Fruit fly (Drosophila melanogaster) Kc167 (cell line): Measurements from ENCODE around the gene trh.

Experiments used
- Myc ChIP-seq: fragments of >200 bp; optimal IDR thresholded peaks from 2 replicates; lab custom pipeline; 2017; ENCODE audit warnings: missing external identifiers
- Sin3A ChIP-seq: fragments of >200 bp; optimal IDR thresholded peaks from 2 replicates; lab custom pipeline; 2018; ENCODE audit warnings: missing external identifiers
- h ChIP-seq: fragments of >200 bp; optimal IDR thresholded peaks from 3 replicates; lab custom pipeline; 2018; ENCODE audit warnings: missing external identifiers
- insv ChIP-seq: fragments of >200 bp; optimal IDR thresholded peaks from 3 replicates; lab custom pipeline; 2018; ENCODE audit warnings: missing external identifiers
- psq ChIP-seq: fragments of >200 bp; optimal IDR thresholded peaks from 2 replicates; lab custom pipeline; 2017; ENCODE audit warnings: missing external identifiers
- ttk ChIP-seq: sonication (Bioruptor generic); optimal IDR thresholded peaks from 2 replicates; lab custom pipeline; 2017; ENCODE audit warnings: missing external identifiers

The trh gene

dm6 chr3L:366337-366736 lies 26.1 kb downstream of the trh start, which contains the start of gene CG13884:
Gene CG13884 (minus strand): TSS chr3L:366437.
- TF ChIP-seq Myc (lab: Kevin White, UChicago) (no peak), ttk (lab: Kevin White, UChicago) (no peak), Sin3A (lab: Kevin White, UChicago) (no peak), h (lab: Kevin White, UChicago) (no peak), psq (no peak), insv (lab: Kevin White, UChicago) (no peak)

dm6 chr3L:361201-361600 lies 31.2 kb downstream of the trh start, which contains the start of the genes Cdc5 and CG1233:
Gene Cdc5 (minus strand): TSS chr3L:361383.
Gene CG1233 (plus strand): TSS chr3L:361472.
- TF ChIP-seq ttk (lab: Kevin White, UChicago) (no peak), psq (no peak)

- TF ChIP-seq h (lab: Kevin White, UChicago), result no peak
- TF ChIP-seq Myc (lab: Kevin White, UChicago), result no peak
- no peak for TF ChIP-seq psq
- no peak for TF ChIP-seq insv (lab: Kevin White, UChicago)
- TF ChIP-seq Sin3A (lab: Kevin White, UChicago), result no peak
- TF ChIP-seq ttk (lab: Kevin White, UChicago), result no peak
Observed at dm6 chr3L:357681-358080, 34.8 kb downstream of the trh start, which contains the start of gene Roc1b. Gene Roc1b (plus strand): TSS chr3L:357981.

- TF ChIP-seq psq (no peak), Myc (lab: Kevin White, UChicago) (no peak), insv (lab: Kevin White, UChicago) (no peak), h (lab: Kevin White, UChicago) (no peak), ttk (lab: Kevin White, UChicago) (no peak), Sin3A (lab: Kevin White, UChicago) (no peak)
Observed at dm6 chr3L:356016-356472, 36.4 kb downstream of the trh start, which contains the start of gene CG1231. Gene CG1231 (plus strand): TSS chr3L:356422.

- no peak for TF ChIP-seq ttk (lab: Kevin White, UChicago)
- no peak for TF ChIP-seq Sin3A (lab: Kevin White, UChicago)
- TF ChIP-seq h (lab: Kevin White, UChicago), result no peak
- no peak for TF ChIP-seq Myc (lab: Kevin White, UChicago)
- TF ChIP-seq insv (lab: Kevin White, UChicago), result no peak
- no peak for TF ChIP-seq psq
Observed at dm6 chr3L:350651-351228, 41.7 kb downstream of the trh start.

- TF ChIP-seq h (lab: Kevin White, UChicago), result no peak
- TF ChIP-seq ttk (lab: Kevin White, UChicago), result no peak
- TF ChIP-seq Myc (lab: Kevin White, UChicago), result no peak
- no peak for TF ChIP-seq Sin3A (lab: Kevin White, UChicago)
- TF ChIP-seq insv (lab: Kevin White, UChicago), result no peak
- no peak for TF ChIP-seq psq
Observed at dm6 chr3L:349751-350150, 42.7 kb downstream of the trh start.

dm6 chr3L:348406-348743 lies 44.1 kb downstream of the trh start:
- TF ChIP-seq ttk (lab: Kevin White, UChicago) (no peak), insv (lab: Kevin White, UChicago) (no peak), Myc (lab: Kevin White, UChicago) (no peak), psq (no peak), Sin3A (lab: Kevin White, UChicago) (no peak), h (lab: Kevin White, UChicago) (no peak)

dm6 chr3L:347641-348405 lies 44.6 kb downstream of the trh start:
- TF ChIP-seq psq (no peak), h (lab: Kevin White, UChicago) (no peak), insv (lab: Kevin White, UChicago) (no peak), ttk (lab: Kevin White, UChicago) (no peak)

- TF ChIP-seq insv (lab: Kevin White, UChicago) (no peak), Sin3A (lab: Kevin White, UChicago) (no peak), ttk (lab: Kevin White, UChicago) (no peak), psq (no peak), h (lab: Kevin White, UChicago) (no peak), Myc (lab: Kevin White, UChicago) (no peak)
Observed at dm6 chr3L:346656-347640, 45.5 kb downstream of the trh start, which contains the start of gene mth. Gene mth (minus strand): TSS chr3L:346957.

- no peak for TF ChIP-seq Sin3A (lab: Kevin White, UChicago)
- TF ChIP-seq ttk (lab: Kevin White, UChicago), result no peak
- TF ChIP-seq insv (lab: Kevin White, UChicago), result no peak
- TF ChIP-seq h (lab: Kevin White, UChicago), result no peak
Observed at dm6 chr3L:343316-343715, 49.1 kb downstream of the trh start.

- TF ChIP-seq h (lab: Kevin White, UChicago) (no peak), Myc (lab: Kevin White, UChicago) (no peak), insv (lab: Kevin White, UChicago) (no peak), psq (no peak), Sin3A (lab: Kevin White, UChicago) (no peak), ttk (lab: Kevin White, UChicago) (no peak)
Observed at dm6 chr3L:342839-343238, 49.6 kb downstream of the trh start, which contains the start of gene mthl10. Gene mthl10 (minus strand): TSS chr3L:342915.
